Worm (Caenorhabditis elegans) whole organism, L2 larva: Measurements from ENCODE around the gene C15C8.4.

Experiments
- fos-1 ChIP-seq: fragments of 150-350 bp; optimal IDR thresholded peaks from 2 replicates; lab custom pipeline; 2014; ENCODE audit warnings: missing biosample characterization, missing genetic modification characterization
- lin-13 ChIP-seq: fragments of 150-350 bp; optimal IDR thresholded peaks from 2 replicates; lab custom pipeline; 2014; ENCODE audit warnings: missing biosample characterization, missing genetic modification reagents, missing genetic modification characterization
- sma-9 ChIP-seq, 2 experiments: fragments of 150-350 bp in 1 of 2; sonication (generic microtip) in 1 of 2; optimal IDR thresholded peaks; 2 replicates each; lab custom pipeline; 2014 to 2016; ENCODE audit warnings: missing genetic modification characterization in 2 of 2, mild to moderate bottlenecking in 1 of 2, missing biosample characterization in 1 of 2, missing compliant biosample characterization in 1 of 2, missing genetic modification reagents in 1 of 2, moderate library complexity in 1 of 2
- unc-62 ChIP-seq: fragments of 150-350 bp; optimal IDR thresholded peaks from 2 replicates; lab custom pipeline; 2014; ENCODE audit warnings: missing biosample characterization, missing genetic modification reagents, missing genetic modification characterization
- ztf-4 ChIP-seq: fragments of 150-350 bp; optimal IDR thresholded peaks from 2 replicates; lab custom pipeline; 2014; ENCODE audit warnings: missing biosample characterization, missing genetic modification characterization

- TF ChIP-seq fos-1 (tag; lab: Kevin White, UChicago) = no peak
- TF ChIP-seq ztf-4 = no peak
- TF ChIP-seq lin-13 (GFP tag; lab: Kevin White, UChicago) = no peak
- TF ChIP-seq unc-62 (GFP tag; lab: Kevin White, UChicago) = no peak
- TF ChIP-seq sma-9 (GFP tag; optimal IDR thresholded peaks at IDR 0.05; lab: Kevin White, UChicago) = no peak
- no peak for TF ChIP-seq sma-9 (tag; optimal IDR thresholded peaks at IDR 0.05; lab: Kevin White, UChicago)
Measured at ce11 chrV:12751495-12752050, 4.3 kb upstream of the C15C8.4 start, which contains the start of gene C15C8.6.
